Fruit fly (Drosophila melanogaster) whole organism, embryonic: ENCODE measurements around the gene Cow.
A peak's percentile ranks its signal among the peaks of the same experiment; 100 is the strongest.

ENCODE experiments used
- Awh ChIP-seq: fragments of 200-800 bp; sonication (Bioruptor generic); IDR thresholded peaks from 2 replicates; pipeline ENCODE4, ENCODE4 v1.3.6; 2022; ENCODE audit warnings: missing biosample characterization, missing genetic modification characterization
- CG11247 ChIP-seq: fragments of 200-800 bp; sonication (Bioruptor generic); IDR thresholded peaks from 2 replicates; pipeline ENCODE4 v1.3.6; 2022; ENCODE audit warnings: missing biosample characterization, missing genetic modification characterization
- CG11560 ChIP-seq: fragments of 200-800 bp; sonication (Bioruptor generic); IDR thresholded peaks from 3 replicates; pipeline ENCODE4 v1.3.6; 2022; ENCODE audit warnings: missing biosample characterization, missing genetic modification characterization
- CG12071 ChIP-seq: fragments of 200-800 bp; sonication (Bioruptor generic); optimal IDR thresholded peaks from 3 replicates; lab custom pipeline; 2018; ENCODE audit warnings: missing biosample characterization, mild to moderate bottlenecking, missing genetic modification characterization
- CG14441 ChIP-seq: fragments of 200-800 bp; sonication (Bioruptor generic); IDR thresholded peaks from 2 replicates; pipeline ENCODE4 v1.3.6; 2022; ENCODE audit warnings: missing biosample characterization, missing genetic modification characterization
- CG15011 ChIP-seq: fragments of 200-800 bp; sonication (Bioruptor generic); optimal IDR thresholded peaks from 3 replicates; lab custom pipeline; 2018; ENCODE audit warnings: missing biosample characterization, mild to moderate bottlenecking, missing genetic modification characterization
- CG16815 ChIP-seq: fragments of 200-800 bp; sonication (Bioruptor generic); optimal IDR thresholded peaks from 3 replicates; lab custom pipeline; 2017; ENCODE audit warnings: missing biosample characterization, mild to moderate bottlenecking, missing genetic modification characterization
- CG2712 ChIP-seq: fragments of 200-800 bp; optimal IDR thresholded peaks from 3 replicates; lab custom pipeline; 2019; ENCODE audit warnings: missing biosample characterization, mild to moderate bottlenecking, missing genetic modification characterization, moderate library complexity
- CG2889 ChIP-seq: fragments of 200-800 bp; sonication (Bioruptor generic); IDR thresholded peaks from 3 replicates; pipeline ENCODE4 v1.3.6; 2022; ENCODE audit warnings: missing biosample characterization, missing genetic modification characterization
- CG30431 ChIP-seq: fragments of 200-800 bp; sonication (Bioruptor generic); optimal IDR thresholded peaks from 2 replicates; lab custom pipeline; 2017; ENCODE audit warnings: missing biosample characterization, missing genetic modification characterization
- CG32532 ChIP-seq: fragments of 200-800 bp; sonication (Bioruptor generic); IDR thresholded peaks from 2 replicates; pipeline ENCODE4 v1.3.6; 2022; ENCODE audit warnings: missing biosample characterization, missing genetic modification characterization
- CG5953 ChIP-seq: fragments of 200-800 bp; sonication (Bioruptor generic); IDR thresholded peaks from 2 replicates; pipeline ENCODE4 v1.3.6; 2022; ENCODE audit warnings: missing biosample characterization, missing genetic modification characterization
- CG6791 ChIP-seq: fragments of 200-800 bp; sonication (Bioruptor generic); IDR thresholded peaks from 3 replicates; pipeline ENCODE4 v1.3.6; 2022; ENCODE audit warnings: missing biosample characterization, missing genetic modification characterization; ENCODE audit not compliant: partially characterized antibody
- CG7963 ChIP-seq: fragments of 200-800 bp; sonication (Bioruptor generic); IDR thresholded peaks from 3 replicates; pipeline ENCODE4 v1.3.6; 2022; ENCODE audit warnings: missing biosample characterization, missing genetic modification characterization; ENCODE audit not compliant: partially characterized antibody
- CG8765 ChIP-seq: fragments of 200-800 bp; sonication (Bioruptor generic); IDR thresholded peaks from 2 replicates; pipeline ENCODE4 v1.3.6; 2022; ENCODE audit warnings: missing biosample characterization, missing genetic modification characterization
- CkIIα-i1 ChIP-seq: fragments of 200-800 bp; sonication (Bioruptor generic); IDR thresholded peaks from 2 replicates; pipeline ENCODE4 v1.3.6; 2022; ENCODE audit warnings: missing biosample characterization, missing genetic modification characterization
- D ChIP-seq, 2 experiments: fragments of 200-800 bp in 1 of 2; fragments of >200 bp in 1 of 2; sonication (Bioruptor generic) in 1 of 2; optimal IDR thresholded peaks; 2 replicates in 1 of 2; 3 replicates in 1 of 2; lab custom pipeline; 2017; ENCODE audit warnings: mild to moderate bottlenecking in 1 of 2, missing biosample characterization in 1 of 2, missing genetic modification characterization in 1 of 2, missing genetic modification reagents in 1 of 2
- Dfd ChIP-seq, 2 experiments: fragments of >200 bp; optimal IDR thresholded peaks; 2 replicates each; lab custom pipeline; 2017; ENCODE audit warnings: missing biosample characterization in 2 of 2, missing genetic modification characterization in 2 of 2
- Dip2 ChIP-seq: fragments of 200-800 bp; sonication (Bioruptor generic); IDR thresholded peaks from 2 replicates; pipeline ENCODE4 v1.3.6; 2022; ENCODE audit warnings: missing biosample characterization, missing genetic modification characterization
- Ets97D ChIP-seq: fragments of 200-800 bp; sonication (Bioruptor generic); optimal IDR thresholded peaks from 3 replicates; lab custom pipeline; 2016; ENCODE audit warnings: missing biosample characterization, missing genetic modification characterization
- HLH4C ChIP-seq: fragments of 200-800 bp; sonication (Bioruptor generic); IDR thresholded peaks from 3 replicates; pipeline ENCODE4 v1.3.6; 2022; ENCODE audit warnings: missing biosample characterization, missing genetic modification characterization; ENCODE audit not compliant: partially characterized antibody
- Hey ChIP-seq: fragments of 200-800 bp; sonication (Bioruptor generic); optimal IDR thresholded peaks from 3 replicates; lab custom pipeline; 2018; ENCODE audit warnings: missing biosample characterization, mild to moderate bottlenecking, missing genetic modification characterization
- NFAT ChIP-seq: fragments of 200-800 bp; sonication (Bioruptor generic); IDR thresholded peaks from 2 replicates; pipeline ENCODE4 v1.3.6; 2022; ENCODE audit warnings: missing biosample characterization, missing genetic modification characterization
- Oaz ChIP-seq: fragments of 200-800 bp; sonication (Bioruptor generic); IDR thresholded peaks from 2 replicates; pipeline ENCODE4 v1.3.6; 2022; ENCODE audit warnings: missing biosample characterization, missing genetic modification characterization
- Oli ChIP-seq: fragments of 200-800 bp; sonication (Bioruptor generic); optimal IDR thresholded peaks from 2 replicates; lab custom pipeline; 2018; ENCODE audit warnings: missing biosample characterization, mild to moderate bottlenecking, missing genetic modification characterization, moderate library complexity
- PHDP ChIP-seq: fragments of 200-800 bp; sonication (Bioruptor generic); optimal IDR thresholded peaks from 3 replicates; lab custom pipeline; 2018; ENCODE audit warnings: missing biosample characterization, mild to moderate bottlenecking, missing genetic modification characterization, moderate library complexity
- Pdp1 ChIP-seq, 2 experiments: fragments of 200-800 bp; sonication (Bioruptor generic); optimal IDR thresholded peaks; 3 replicates each; lab custom pipeline; 2016; ENCODE audit warnings: missing biosample characterization in 2 of 2, missing genetic modification characterization in 2 of 2, mild to moderate bottlenecking in 1 of 2, moderate library complexity in 1 of 2
- Poxn ChIP-seq: fragments of 200-800 bp; sonication (Bioruptor generic); IDR thresholded peaks from 2 replicates; pipeline ENCODE4 v1.3.6; 2022; ENCODE audit warnings: missing biosample characterization, missing genetic modification characterization
- Rx ChIP-seq: fragments of 200-800 bp; sonication (Bioruptor generic); IDR thresholded peaks from 2 replicates; pipeline ENCODE4 v1.3.6; 2022; ENCODE audit warnings: missing biosample characterization, missing genetic modification characterization
- Spps ChIP-seq: fragments of 200-800 bp; sonication (Bioruptor generic); optimal IDR thresholded peaks from 2 replicates; lab custom pipeline; 2018; ENCODE audit warnings: missing biosample characterization, mild to moderate bottlenecking, missing genetic modification characterization
- Trl ChIP-seq, 3 experiments: fragments of >200 bp in 2 of 3; fragments of 200-800 bp in 1 of 3; sonication (Bioruptor generic) in 1 of 3; optimal IDR thresholded peaks; 2 replicates in 1 of 3; 3 replicates in 2 of 3; lab custom pipeline; 2016 to 2017; ENCODE audit warnings: missing biosample characterization in 1 of 3, missing genetic modification characterization in 1 of 3
- aop ChIP-seq: fragments of 200-800 bp; sonication (Bioruptor generic); IDR thresholded peaks from 2 replicates; pipeline ENCODE4 v1.3.6; 2022; ENCODE audit warnings: missing biosample characterization, missing genetic modification characterization
- bigmax ChIP-seq: fragments of 200-800 bp; sonication (Bioruptor generic); optimal IDR thresholded peaks from 2 replicates; lab custom pipeline; 2018; ENCODE audit warnings: missing biosample characterization, mild to moderate bottlenecking, missing genetic modification characterization
- dmrt99B ChIP-seq: fragments of 200-800 bp; sonication (Bioruptor generic); optimal IDR thresholded peaks from 2 replicates; lab custom pipeline; 2018; ENCODE audit warnings: missing biosample characterization, mild to moderate bottlenecking, missing genetic modification characterization, moderate library complexity
- fd102C ChIP-seq: fragments of 200-800 bp; sonication (Bioruptor generic); optimal IDR thresholded peaks from 2 replicates; lab custom pipeline; 2018; ENCODE audit warnings: missing biosample characterization, mild to moderate bottlenecking, missing genetic modification characterization, moderate library complexity
- ftz-f1 ChIP-seq: fragments of 200-800 bp; sonication (Bioruptor generic); optimal IDR thresholded peaks from 2 replicates; lab custom pipeline; 2016; ENCODE audit warnings: missing biosample characterization, missing genetic modification characterization
- gcm2 ChIP-seq: fragments of 200-800 bp; sonication (Bioruptor generic); optimal IDR thresholded peaks from 2 replicates; lab custom pipeline; 2016; ENCODE audit warnings: missing biosample characterization, missing genetic modification characterization
- gsb ChIP-seq: fragments of 200-800 bp; sonication (Bioruptor generic); IDR thresholded peaks from 2 replicates; pipeline ENCODE4 v1.3.6; 2022; ENCODE audit warnings: missing biosample characterization, missing genetic modification characterization
- kni ChIP-seq: fragments of 200-800 bp; sonication (Bioruptor generic); optimal IDR thresholded peaks from 3 replicates; lab custom pipeline; 2017; ENCODE audit warnings: mild to moderate bottlenecking, missing biosample characterization, missing genetic modification reagents, missing genetic modification characterization
- lov ChIP-seq, 2 experiments: fragments of 200-800 bp in 1 of 2; fragments of >200 bp in 1 of 2; sonication (Bioruptor generic) in 1 of 2; IDR thresholded peaks in 1 of 2; optimal IDR thresholded peaks in 1 of 2; 2 replicates in 1 of 2; 3 replicates in 1 of 2; pipeline versions ENCODE4 v1.3.6 to Lab custom; 2017 to 2022; ENCODE audit warnings: missing biosample characterization in 1 of 2, missing genetic modification characterization in 1 of 2
- maf-S ChIP-seq: fragments of 200-800 bp; sonication (Bioruptor generic); optimal IDR thresholded peaks from 2 replicates; lab custom pipeline; 2016; ENCODE audit warnings: missing biosample characterization, missing genetic modification characterization
- otp ChIP-seq: fragments of 200-800 bp; sonication (Bioruptor generic); IDR thresholded peaks from 3 replicates; pipeline ENCODE4, ENCODE4 v1.3.6; 2022; ENCODE audit warnings: missing biosample characterization, missing genetic modification characterization
- peb ChIP-seq: fragments of 200-800 bp; sonication (Bioruptor generic); IDR thresholded peaks from 2 replicates; pipeline ENCODE4 v1.3.6; 2022; ENCODE audit warnings: missing biosample characterization, missing genetic modification characterization
- pnt ChIP-seq: fragments of 200-800 bp; sonication (Bioruptor generic); optimal IDR thresholded peaks from 3 replicates; lab custom pipeline; 2016; ENCODE audit warnings: missing biosample characterization, missing genetic modification characterization
- pros ChIP-seq: fragments of 200-800 bp; sonication (Bioruptor generic); optimal IDR thresholded peaks from 3 replicates; lab custom pipeline; 2019; ENCODE audit warnings: missing biosample characterization, mild to moderate bottlenecking, missing genetic modification characterization, moderate library complexity
- ro ChIP-seq: fragments of 200-800 bp; sonication (Bioruptor generic); IDR thresholded peaks from 2 replicates; pipeline ENCODE4 v1.3.6; 2022; ENCODE audit warnings: missing biosample characterization, missing genetic modification characterization
- tio ChIP-seq: fragments of 200-800 bp; sonication (Bioruptor generic); optimal IDR thresholded peaks from 2 replicates; lab custom pipeline; 2017; ENCODE audit warnings: missing biosample characterization, missing genetic modification characterization, inconsistent platforms
- tll ChIP-seq, 2 experiments: fragments of 200-800 bp in 1 of 2; fragments of >200 bp in 1 of 2; sonication (Bioruptor generic) in 1 of 2; optimal IDR thresholded peaks; 2 replicates each; lab custom pipeline; 2017 to 2019; ENCODE audit warnings: missing biosample characterization in 2 of 2, missing genetic modification characterization in 2 of 2, mild to moderate bottlenecking in 1 of 2, moderate library complexity in 1 of 2
- trh ChIP-seq: fragments of 200-800 bp; sonication (Bioruptor generic); optimal IDR thresholded peaks from 2 replicates; lab custom pipeline; 2016; ENCODE audit warnings: missing biosample characterization, missing genetic modification characterization

Gene Cow

DNA sequence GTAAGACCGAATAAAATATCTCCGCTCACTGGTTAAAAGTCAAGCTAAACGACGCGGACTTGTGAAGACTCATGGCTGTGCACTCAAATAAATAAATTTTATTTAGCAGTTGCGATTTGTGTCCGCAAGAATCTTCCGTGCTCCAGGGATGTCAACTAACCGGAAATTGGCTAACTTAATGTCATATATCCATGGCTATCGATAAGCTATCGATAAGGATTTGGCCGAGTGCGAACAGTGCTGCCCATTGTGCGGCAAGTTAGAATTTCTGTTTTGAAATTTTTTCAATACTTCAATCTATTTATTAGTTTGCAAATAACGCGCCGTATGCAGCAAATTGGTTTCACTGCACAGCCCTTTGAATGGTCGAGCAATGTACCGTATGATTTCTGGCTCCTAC lies 58.6 kb downstream of the Cow start, which contains the start of gene p53 (continued):
- TF ChIP-seq Spps (tag; lab: Kevin White, UChicago), result no peak
- TF ChIP-seq kni, result peak; percentile 26
- no peak for TF ChIP-seq fd102C (GFP tag; lab: Kevin White, UChicago)
- TF ChIP-seq CG11560 (tag; lab: Robert Waterston, UW), result no peak; the same call in 2 of the 3 replicates
- peak; percentile 71 for TF ChIP-seq gcm2 (GFP tag; lab: Kevin White, UChicago)
- TF ChIP-seq HLH4C, result peak; percentile 64
- no peak for TF ChIP-seq lov (optimal IDR thresholded peaks at IDR 0.05; lab: Kevin White, UChicago)
- peak; percentile 84; the same call in 2 of the 3 replicates for TF ChIP-seq lov (GFP tag; IDR thresholded peaks at IDR 0.05; lab: Robert Waterston, UW)
- TF ChIP-seq CG5953 (GFP tag; lab: Robert Waterston, UW), result no peak
- TF ChIP-seq CG16815, result peak; percentile 19
- no peak for TF ChIP-seq ftz-f1
- TF ChIP-seq CG6791 (GFP tag; lab: Robert Waterston, UW), result peak; percentile 80
- peak; percentile 71 for TF ChIP-seq CG2712 (tag; lab: Kevin White, UChicago)
- TF ChIP-seq NFAT (GFP tag; lab: Robert Waterston, UW), result peak; percentile 67; the same call in 1 of the 2 replicates
- TF ChIP-seq peb (GFP tag; lab: Robert Waterston, UW), result 0 out of 2 replicates have a peak, but pooled peaks have one; percentile 27
- TF ChIP-seq trh, result peak; percentile 47
- TF ChIP-seq Oli (tag; lab: Kevin White, UChicago), result peak; percentile 46
- TF ChIP-seq gsb (GFP tag; lab: Robert Waterston, UW), result peak; percentile 65
- peak; percentile 67 for TF ChIP-seq CG30431 (GFP tag; lab: Kevin White, UChicago)
- peak; percentile 66 for TF ChIP-seq CG14441
- peak; percentile 82 for TF ChIP-seq CG12071 (GFP tag; lab: Kevin White, UChicago)
- no peak for TF ChIP-seq pros (GFP tag; lab: Kevin White, UChicago)
- TF ChIP-seq Hey, result no peak
- TF ChIP-seq Ets97D (GFP tag; lab: Kevin White, UChicago), result peak; percentile 99
- TF ChIP-seq CG11247, result peak; percentile 87
- no peak for TF ChIP-seq pnt
- TF ChIP-seq tll (GFP tag; optimal IDR thresholded peaks at IDR 0.05; lab: Kevin White, UChicago), result no peak
- peak; percentile 78 for TF ChIP-seq Awh (GFP tag; lab: Robert Waterston, UW)
- TF ChIP-seq Dip2 (GFP tag; lab: Robert Waterston, UW), result no peak
- TF ChIP-seq bigmax (GFP tag; lab: Kevin White, UChicago), result peak; percentile 52
- no peak for TF ChIP-seq Dfd (GFP tag; optimal IDR thresholded peaks at IDR 0.05; lab: Kevin White, UChicago)
- peak; percentile 57 to 59 for TF ChIP-seq Pdp1 (GFP tag; optimal IDR thresholded peaks at IDR 0.05; lab: Kevin White, UChicago)
- TF ChIP-seq CG7963 (GFP tag; lab: Robert Waterston, UW), result peak; percentile 44; the same call in 1 of the 3 replicates
- TF ChIP-seq CG15011 (GFP tag; lab: Kevin White, UChicago), result peak; percentile 76
- TF ChIP-seq ro (GFP tag; lab: Robert Waterston, UW), result no peak
- no peak for TF ChIP-seq CG2889 (GFP tag; lab: Robert Waterston, UW)
- TF ChIP-seq CG8765 (GFP tag; lab: Robert Waterston, UW), result peak; percentile 26; the same call in 1 of the 2 replicates
- TF ChIP-seq Trl (optimal IDR thresholded peaks at IDR 0.05; lab: Kevin White, UChicago), result no peak
- peak; percentile 75 for TF ChIP-seq Trl (GFP tag; optimal IDR thresholded peaks at IDR 0.05; lab: Kevin White, UChicago)
- peak; percentile 76 for TF ChIP-seq otp (GFP tag; lab: Robert Waterston, UW)
- peak; percentile 68 for TF ChIP-seq Rx
- TF ChIP-seq D (optimal IDR thresholded peaks at IDR 0.05; lab: Kevin White, UChicago), result no peak
- peak; percentile 62 for TF ChIP-seq D (GFP tag; optimal IDR thresholded peaks at IDR 0.05; lab: Kevin White, UChicago)
- TF ChIP-seq CkIIα-i1 (GFP tag; lab: Robert Waterston, UW), result no peak
- no peak for TF ChIP-seq tio
- peak; percentile 68 for TF ChIP-seq maf-S (GFP tag; lab: Kevin White, UChicago)
- no peak for TF ChIP-seq dmrt99B
- TF ChIP-seq aop (GFP tag; lab: Robert Waterston, UW), result no peak
- no peak for TF ChIP-seq Poxn (GFP tag; lab: Robert Waterston, UW)
- TF ChIP-seq CG32532 (GFP tag; lab: Robert Waterston, UW), result peak; percentile 80
- 0 out of 2 replicates have a peak, but pooled peaks have one; percentile 36 for TF ChIP-seq Oaz (GFP tag; lab: Robert Waterston, UW)
- peak; percentile 79 for TF ChIP-seq PHDP (tag; lab: Kevin White, UChicago)
